Worm (Caenorhabditis elegans) whole organism, early embryonic: ENCODE measurements around the gene F55C10.5.

Source experiments
- F13C5.2 ChIP-seq: sonication (generic microtip); optimal IDR thresholded peaks from 2 replicates; lab custom pipeline; 2017; ENCODE audit warnings: mild to moderate bottlenecking, missing genetic modification characterization, inconsistent platforms, missing compliant biosample characterization
- aly-1 ChIP-seq: sonication (generic microtip); optimal IDR thresholded peaks from 2 replicates; lab custom pipeline; 2016; ENCODE audit warnings: missing genetic modification characterization, missing compliant biosample characterization
- ama-1 ChIP-seq: fragments of 150-350 bp; optimal IDR thresholded peaks from 2 replicates; lab custom pipeline; 2014
- flt-1 ChIP-seq: fragments of 200-800 bp; sonication (Bioruptor generic); IDR thresholded peaks from 2 replicates; pipeline ENCODE4 v1.3.6; 2022; ENCODE audit warnings: missing genetic modification characterization, missing compliant biosample characterization
- hnd-1 ChIP-seq: sonication (generic microtip); optimal IDR thresholded peaks from 2 replicates; lab custom pipeline; 2016; ENCODE audit warnings: missing genetic modification characterization, missing compliant biosample characterization
- tbx-11 ChIP-seq: fragments of 200-800 bp; sonication (Bioruptor generic); IDR thresholded peaks from 2 replicates; pipeline ENCODE4 v1.3.6; 2022; ENCODE audit warnings: missing genetic modification characterization, missing compliant biosample characterization

DNA sequence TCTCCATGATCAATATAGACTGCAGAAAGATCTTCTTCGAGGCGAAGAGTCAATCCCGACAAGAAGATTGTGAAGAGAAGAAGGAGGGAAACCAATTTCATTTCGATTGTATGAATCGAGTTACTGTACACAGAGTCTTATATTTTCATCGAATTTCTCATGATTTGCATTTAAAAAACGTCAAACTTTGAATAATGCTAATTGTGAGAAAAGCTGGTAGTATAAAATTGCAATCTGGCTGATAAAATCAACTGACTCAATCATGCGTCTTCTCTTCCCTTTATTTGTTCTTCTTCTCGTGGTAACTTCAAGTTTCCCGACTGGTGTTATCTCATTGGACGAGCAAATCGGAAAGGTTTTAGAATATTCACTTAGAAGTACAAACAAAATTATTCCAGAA, 7.5 kb downstream of the F55C10.5 start, which contains the start of the genes K03B8.11 and K03B8.14:
- TF ChIP-seq ama-1 (no peak), flt-1 (GFP tag; lab: Robert Waterston, UW) (no peak), hnd-1 (tag; lab: Kevin White, UChicago) (no peak), F13C5.2 (tag; lab: Kevin White, UChicago) (no peak), aly-1 (tag; lab: Kevin White, UChicago) (no peak), tbx-11 (GFP tag; lab: Robert Waterston, UW) (no peak)
